In genomic region chr3R:8181412-8182108, dm6 we compare ENCODE assay signal across 1 fruit fly cellular context.
TF ChIP-seq lines count a peak whose summit lies in the region.

Gene grn (minus strand): TSS chr3R:8181444.

TF ChIP-seq in whole organism, embryonic, 481 proteins besides CTCF, POLR2A, EP300 and RAD21 (continued from another document and continues in another):
- TF ChIP-seq fd3F (GFP tag; optimal IDR thresholded peaks at IDR 0.05; lab: Kevin White, UChicago): no peak
- TF ChIP-seq CG10462 (GFP tag; optimal IDR thresholded peaks at IDR 0.05; lab: Kevin White, UChicago): no peak
- TF ChIP-seq Doc2 (GFP tag; IDR thresholded peaks at IDR 0.05; lab: Robert Waterston, UW): no peak
- TF ChIP-seq Trl (optimal IDR thresholded peaks at IDR 0.05; lab: Kevin White, UChicago): peak; percentile 61 to 62
- TF ChIP-seq Trl (GFP tag; optimal IDR thresholded peaks at IDR 0.05; lab: Kevin White, UChicago): peak; percentile 27
- TF ChIP-seq ttk (GFP tag; IDR thresholded peaks at IDR 0.05; lab: Robert Waterston, UW): no peak
- no peak for TF ChIP-seq CG8944 (GFP tag; optimal IDR thresholded peaks at IDR 0.05; lab: Kevin White, UChicago)
- no peak for TF ChIP-seq Bdp1 (GFP tag; optimal IDR thresholded peaks at IDR 0.05; lab: Kevin White, UChicago)
- no peak for TF ChIP-seq crp (GFP tag; optimal IDR thresholded peaks at IDR 0.05; lab: Kevin White, UChicago)
- TF ChIP-seq Mad (GFP tag; optimal IDR thresholded peaks at IDR 0.05; lab: Kevin White, UChicago): no peak
- TF ChIP-seq Mrtf (GFP tag; IDR thresholded peaks at IDR 0.05; lab: Robert Waterston, UW): no peak
- no peak for TF ChIP-seq pnt (GFP tag; optimal IDR thresholded peaks at IDR 0.05; lab: Kevin White, UChicago)
- TF ChIP-seq seq (GFP tag; IDR thresholded peaks at IDR 0.05; lab: Robert Waterston, UW): 0 out of 2 replicates have a peak, but pooled peaks have one; percentile 35
- TF ChIP-seq Six4 (GFP tag; optimal IDR thresholded peaks at IDR 0.05; lab: Kevin White, UChicago): no peak
- TF ChIP-seq maf-S (GFP tag; optimal IDR thresholded peaks at IDR 0.05; lab: Kevin White, UChicago): no peak
- TF ChIP-seq CoRest (tag; optimal IDR thresholded peaks at IDR 0.05; lab: Kevin White, UChicago): peak; percentile 90
- TF ChIP-seq fru (optimal IDR thresholded peaks at IDR 0.05; lab: Kevin White, UChicago): no peak
- no peak for TF ChIP-seq CG4328 (GFP tag; optimal IDR thresholded peaks at IDR 0.05; lab: Kevin White, UChicago)
- no peak for TF ChIP-seq pita (GFP tag; optimal IDR thresholded peaks at IDR 0.05; lab: Kevin White, UChicago)
- TF ChIP-seq CG1024 (GFP tag; IDR thresholded peaks at IDR 0.05; lab: Robert Waterston, UW): no peak
- TF ChIP-seq ftz-f1 (GFP tag; optimal IDR thresholded peaks at IDR 0.05; lab: Kevin White, UChicago): peak; percentile 8
- no peak for TF ChIP-seq z (GFP tag; IDR thresholded peaks at IDR 0.05; lab: Robert Waterston, UW)
- TF ChIP-seq HmgD (GFP tag; optimal IDR thresholded peaks at IDR 0.05; lab: Kevin White, UChicago): peak; percentile 99
- TF ChIP-seq CG1529 (GFP tag; optimal IDR thresholded peaks at IDR 0.05; lab: Kevin White, UChicago): no peak
- TF ChIP-seq Hr78 (GFP tag; optimal IDR thresholded peaks at IDR 0.05; lab: Kevin White, UChicago): no peak
- peak; percentile 27 for TF ChIP-seq mam (GFP tag; optimal IDR thresholded peaks at IDR 0.05; lab: Kevin White, UChicago)
- no peak for TF ChIP-seq CG12155 (GFP tag; optimal IDR thresholded peaks at IDR 0.05; lab: Kevin White, UChicago)
- no peak for TF ChIP-seq lov (optimal IDR thresholded peaks at IDR 0.05; lab: Kevin White, UChicago)
- TF ChIP-seq lov (GFP tag; IDR thresholded peaks at IDR 0.05; lab: Robert Waterston, UW): 0 out of 3 replicates have a peak, but pooled peaks have one; percentile 66
- peak; percentile 57 for TF ChIP-seq sug (tag; optimal IDR thresholded peaks at IDR 0.05; lab: Kevin White, UChicago)
- TF ChIP-seq Usf (GFP tag; optimal IDR thresholded peaks at IDR 0.05; lab: Kevin White, UChicago): no peak
- no peak for TF ChIP-seq CG9876 (GFP tag; optimal IDR thresholded peaks at IDR 0.05; lab: Kevin White, UChicago)
- TF ChIP-seq CG10654 (GFP tag; optimal IDR thresholded peaks at IDR 0.05; lab: Kevin White, UChicago): no peak
- no peak for TF ChIP-seq CG18476 (GFP tag; optimal IDR thresholded peaks at IDR 0.05; lab: Kevin White, UChicago)
- peak; percentile 38 for TF ChIP-seq CG2712 (tag; optimal IDR thresholded peaks at IDR 0.05; lab: Kevin White, UChicago)
- no peak for TF ChIP-seq psq (GFP tag; optimal IDR thresholded peaks at IDR 0.05; lab: Kevin White, UChicago)
- TF ChIP-seq lola (GFP tag; optimal IDR thresholded peaks at IDR 0.05; lab: Kevin White, UChicago): peak in 1 of 3 experiments; percentile 15
- no peak for TF ChIP-seq sc (optimal IDR thresholded peaks at IDR 0.05; lab: Kevin White, UChicago)
- TF ChIP-seq sc (GFP tag; optimal IDR thresholded peaks at IDR 0.05; lab: Kevin White, UChicago): no peak
- TF ChIP-seq oc (tag; optimal IDR thresholded peaks at IDR 0.05; lab: Kevin White, UChicago): peak; percentile 68
- TF ChIP-seq gt (GFP tag; IDR thresholded peaks at IDR 0.05; lab: Robert Waterston, UW): no peak
- TF ChIP-seq CG6175 (GFP tag; IDR thresholded peaks at IDR 0.05; lab: Robert Waterston, UW): no peak
- TF ChIP-seq dimm (GFP tag; IDR thresholded peaks at IDR 0.05; lab: Robert Waterston, UW): no peak
- TF ChIP-seq CG9609 (GFP tag; optimal IDR thresholded peaks at IDR 0.05; lab: Kevin White, UChicago): no peak
- peak; percentile 99 for TF ChIP-seq Nf-YC (tag; optimal IDR thresholded peaks at IDR 0.05; lab: Kevin White, UChicago)
- TF ChIP-seq tx (GFP tag; optimal IDR thresholded peaks at IDR 0.05; lab: Kevin White, UChicago): no peak
- TF ChIP-seq tin (GFP tag; optimal IDR thresholded peaks at IDR 0.05; lab: Kevin White, UChicago): no peak
- TF ChIP-seq bowl (GFP tag; IDR thresholded peaks at IDR 0.05; lab: Robert Waterston, UW): 0 out of 2 replicates have a peak, but pooled peaks have one; percentile 37
- no peak for TF ChIP-seq gcm2 (GFP tag; optimal IDR thresholded peaks at IDR 0.05; lab: Kevin White, UChicago)
- TF ChIP-seq H2.0 (GFP tag; IDR thresholded peaks at IDR 0.05; lab: Robert Waterston, UW): no peak
- TF ChIP-seq toy (GFP tag; IDR thresholded peaks at IDR 0.05; lab: Robert Waterston, UW): no peak
- TF ChIP-seq CG7987 (GFP tag; optimal IDR thresholded peaks at IDR 0.05; lab: Kevin White, UChicago): peak; percentile 33
- TF ChIP-seq CG5180 (GFP tag; optimal IDR thresholded peaks at IDR 0.05; lab: Kevin White, UChicago): peak; percentile 23
- TF ChIP-seq CG1602 (GFP tag; optimal IDR thresholded peaks at IDR 0.05; lab: Kevin White, UChicago): no peak
- peak; percentile 39 for TF ChIP-seq CG7372 (GFP tag; IDR thresholded peaks at IDR 0.05; lab: Robert Waterston, UW)
- no peak for TF ChIP-seq dati (GFP tag; IDR thresholded peaks at IDR 0.05; lab: Robert Waterston, UW)
- TF ChIP-seq Ets65A (GFP tag; lab: Kevin White, UChicago): peak; percentile 40
- TF ChIP-seq CG33213 (GFP tag; optimal IDR thresholded peaks at IDR 0.05; lab: Kevin White, UChicago): no peak
- no peak for TF ChIP-seq CG7839 (tag; optimal IDR thresholded peaks at IDR 0.05; lab: Kevin White, UChicago)
- TF ChIP-seq CG13775 (GFP tag; optimal IDR thresholded peaks at IDR 0.05; lab: Kevin White, UChicago): peak; percentile 23
- TF ChIP-seq CG8765 (GFP tag; IDR thresholded peaks at IDR 0.05; lab: Robert Waterston, UW): no peak
- TF ChIP-seq org-1 (GFP tag; optimal IDR thresholded peaks at IDR 0.05; lab: Kevin White, UChicago): no peak
- no peak for TF ChIP-seq sna (GFP tag; IDR thresholded peaks at IDR 0.05; lab: Robert Waterston, UW; ENCODE audit: partially characterized antibody)
- no peak for TF ChIP-seq MTF-1 (GFP tag; optimal IDR thresholded peaks at IDR 0.05; lab: Kevin White, UChicago; ENCODE audit: borderline replicate concordance)
- no peak for TF ChIP-seq Lhr (GFP tag; optimal IDR thresholded peaks at IDR 0.05; lab: Kevin White, UChicago)
- peak; percentile 93; the same call in 3 of the 4 replicates for TF ChIP-seq chinmo (GFP tag; IDR thresholded peaks at IDR 0.05; lab: Robert Waterston, UW; ENCODE audit: partially characterized antibody)
- TF ChIP-seq CG8924 (tag; optimal IDR thresholded peaks at IDR 0.05; lab: Kevin White, UChicago): peak; percentile 19
- TF ChIP-seq aop (GFP tag; IDR thresholded peaks at IDR 0.05; lab: Robert Waterston, UW): peak; percentile 3; the same call in 1 of the 2 replicates
- TF ChIP-seq sr (GFP tag; IDR thresholded peaks at IDR 0.05; lab: Robert Waterston, UW): 0 out of 3 replicates have a peak, but pooled peaks have one; percentile 15
- TF ChIP-seq Dref (GFP tag; IDR thresholded peaks at IDR 0.05; lab: Robert Waterston, UW): peak; percentile 39; the same call in 1 of the 2 replicates
- TF ChIP-seq CG6765 (GFP tag; optimal IDR thresholded peaks at IDR 0.05; lab: Kevin White, UChicago): no peak
- no peak for TF ChIP-seq Chrac-16 (GFP tag; optimal IDR thresholded peaks at IDR 0.05; lab: Kevin White, UChicago)
- peak; percentile 26 for TF ChIP-seq CG2202 (tag; optimal IDR thresholded peaks at IDR 0.05; lab: Kevin White, UChicago)
- peak; percentile 34 for TF ChIP-seq CG9727 (GFP tag; optimal IDR thresholded peaks at IDR 0.05; lab: Kevin White, UChicago)
- no peak for TF ChIP-seq ranshi (GFP tag; IDR thresholded peaks at IDR 0.05; lab: Robert Waterston, UW)
- TF ChIP-seq B-H1 (GFP tag; IDR thresholded peaks at IDR 0.05; lab: Robert Waterston, UW): no peak
- TF ChIP-seq ato (GFP tag; IDR thresholded peaks at IDR 0.05; lab: Robert Waterston, UW; ENCODE audit: partially characterized antibody): peak; percentile 55
- TF ChIP-seq CG3163 (GFP tag; optimal IDR thresholded peaks at IDR 0.05; lab: Kevin White, UChicago): peak; percentile 28
- no peak for TF ChIP-seq gem (tag; optimal IDR thresholded peaks at IDR 0.05; lab: Kevin White, UChicago)
- no peak for TF ChIP-seq CG30431 (GFP tag; optimal IDR thresholded peaks at IDR 0.05; lab: Kevin White, UChicago)
- peak; percentile 12 for TF ChIP-seq unpg (GFP tag; optimal IDR thresholded peaks at IDR 0.05; lab: Kevin White, UChicago)
- TF ChIP-seq al (GFP tag; IDR thresholded peaks at IDR 0.05; lab: Robert Waterston, UW): 0 out of 2 replicates have a peak, but pooled peaks have one; percentile 22
- TF ChIP-seq emc (GFP tag; optimal IDR thresholded peaks at IDR 0.05; lab: Kevin White, UChicago): no peak
- peak; percentile 11 for TF ChIP-seq pros (GFP tag; optimal IDR thresholded peaks at IDR 0.05; lab: Kevin White, UChicago)
- no peak for TF ChIP-seq CG17385 (GFP tag; optimal IDR thresholded peaks at IDR 0.05; lab: Kevin White, UChicago)
- no peak for TF ChIP-seq CG1647 (GFP tag; optimal IDR thresholded peaks at IDR 0.05; lab: Kevin White, UChicago)
- TF ChIP-seq Fer1 (GFP tag; optimal IDR thresholded peaks at IDR 0.05; lab: Kevin White, UChicago): no peak
- peak; percentile 100 for TF ChIP-seq cg (GFP tag; optimal IDR thresholded peaks at IDR 0.05; lab: Kevin White, UChicago)
- TF ChIP-seq CG17802 (tag; optimal IDR thresholded peaks at IDR 0.05; lab: Kevin White, UChicago): no peak
- peak; percentile 14 for TF ChIP-seq CG2116 (GFP tag; optimal IDR thresholded peaks at IDR 0.05; lab: Kevin White, UChicago)
- TF ChIP-seq NC2β (GFP tag; optimal IDR thresholded peaks at IDR 0.05; lab: Kevin White, UChicago): peak; percentile 27
- TF ChIP-seq Hey (tag; optimal IDR thresholded peaks at IDR 0.05; lab: Kevin White, UChicago): peak; percentile 33
- TF ChIP-seq stc (GFP tag; IDR thresholded peaks at IDR 0.05; lab: Robert Waterston, UW): 0 out of 2 replicates have a peak, but pooled peaks have one; percentile 32
- peak; percentile 42 for TF ChIP-seq zen (tag; optimal IDR thresholded peaks at IDR 0.05; lab: Kevin White, UChicago)
- no peak for TF ChIP-seq croc (GFP tag; conservative IDR thresholded peaks at IDR 0.05; lab: Robert Waterston, UW)
- TF ChIP-seq CG6654 (GFP tag; optimal IDR thresholded peaks at IDR 0.05; lab: Kevin White, UChicago): no peak
- no peak for TF ChIP-seq ATbp (GFP tag; optimal IDR thresholded peaks at IDR 0.05; lab: Kevin White, UChicago)
- TF ChIP-seq CG14050 (GFP tag; IDR thresholded peaks at IDR 0.05; lab: Robert Waterston, UW): no peak
- TF ChIP-seq Eip74EF (GFP tag; optimal IDR thresholded peaks at IDR 0.05; lab: Kevin White, UChicago): peak in 1 of 2 experiments; percentile 79
- TF ChIP-seq CG11560 (tag; IDR thresholded peaks at IDR 0.05; lab: Robert Waterston, UW): no peak
- peak in 1 of 2 experiments; percentile 67 for TF ChIP-seq chif (GFP tag; optimal IDR thresholded peaks at IDR 0.05; lab: Kevin White, UChicago)
- no peak for TF ChIP-seq CG18599 (GFP tag; optimal IDR thresholded peaks at IDR 0.05; lab: Kevin White, UChicago)
- TF ChIP-seq CG30020 (tag; optimal IDR thresholded peaks at IDR 0.05; lab: Kevin White, UChicago): no peak
- 0 out of 2 replicates have a peak, but pooled peaks have one; percentile 25 for TF ChIP-seq nerfin-2 (GFP tag; IDR thresholded peaks at IDR 0.05; lab: Robert Waterston, UW; ENCODE audit: partially characterized antibody)
- no peak for TF ChIP-seq da (GFP tag; optimal IDR thresholded peaks at IDR 0.05; lab: Kevin White, UChicago)
- peak; percentile 89 for TF ChIP-seq Med (GFP tag; lab: Kevin White, UChicago)
- TF ChIP-seq HHEX (GFP tag; optimal IDR thresholded peaks at IDR 0.05; lab: Kevin White, UChicago): peak; percentile 32
- no peak for TF ChIP-seq CG17612 (GFP tag; IDR thresholded peaks at IDR 0.05; lab: Robert Waterston, UW)
- no peak for TF ChIP-seq unc-4 (GFP tag; IDR thresholded peaks at IDR 0.05; lab: Robert Waterston, UW; ENCODE audit: partially characterized antibody)
- TF ChIP-seq Xrp1 (GFP tag; IDR thresholded peaks at IDR 0.05; lab: Robert Waterston, UW): no peak
- peak; percentile 52 for TF ChIP-seq mirr (GFP tag; optimal IDR thresholded peaks at IDR 0.05; lab: Kevin White, UChicago)
- no peak for TF ChIP-seq zfh2 (GFP tag; optimal IDR thresholded peaks at IDR 0.05; lab: Kevin White, UChicago)
- TF ChIP-seq crol (GFP tag; IDR thresholded peaks at IDR 0.05; lab: Robert Waterston, UW): peak; percentile 88
- TF ChIP-seq Mes4 (GFP tag; optimal IDR thresholded peaks at IDR 0.05; lab: Kevin White, UChicago): no peak
- TF ChIP-seq CG10147 (GFP tag; optimal IDR thresholded peaks at IDR 0.05; lab: Kevin White, UChicago): no peak
- no peak for TF ChIP-seq zen2 (GFP tag; IDR thresholded peaks at IDR 0.05; lab: Robert Waterston, UW; ENCODE audit: partially characterized antibody)
- TF ChIP-seq NFAT (GFP tag; IDR thresholded peaks at IDR 0.05; lab: Robert Waterston, UW): peak; percentile 49
- TF ChIP-seq grau (tag; optimal IDR thresholded peaks at IDR 0.05; lab: Kevin White, UChicago): peak; percentile 29
- TF ChIP-seq cwo (GFP tag; optimal IDR thresholded peaks at IDR 0.05; lab: Kevin White, UChicago): peak; percentile 21
- TF ChIP-seq ham (GFP tag; IDR thresholded peaks at IDR 0.05; lab: Robert Waterston, UW): no peak
- no peak for TF ChIP-seq CG34376 (GFP tag; optimal IDR thresholded peaks at IDR 0.05; lab: Kevin White, UChicago)
- TF ChIP-seq CG32767 (GFP tag; IDR thresholded peaks at IDR 0.05; lab: Robert Waterston, UW): peak; percentile 73
- TF ChIP-seq CG12071 (GFP tag; optimal IDR thresholded peaks at IDR 0.05; lab: Kevin White, UChicago): peak; percentile 33
- no peak for TF ChIP-seq CG12942 (GFP tag; optimal IDR thresholded peaks at IDR 0.05; lab: Kevin White, UChicago)
- no peak for TF ChIP-seq Hsf (GFP tag; optimal IDR thresholded peaks at IDR 0.05; lab: Kevin White, UChicago)
- TF ChIP-seq CG10543 (GFP tag; optimal IDR thresholded peaks at IDR 0.05; lab: Kevin White, UChicago): peak; percentile 75
- no peak for TF ChIP-seq CG4707 (GFP tag; optimal IDR thresholded peaks at IDR 0.05; lab: Kevin White, UChicago)
- no peak for TF ChIP-seq Oaz (GFP tag; IDR thresholded peaks at IDR 0.05; lab: Robert Waterston, UW)
- TF ChIP-seq Sry-β (GFP tag; optimal IDR thresholded peaks at IDR 0.05; lab: Kevin White, UChicago): no peak
- TF ChIP-seq CG7786 (GFP tag; optimal IDR thresholded peaks at IDR 0.05; lab: Kevin White, UChicago): no peak
- TF ChIP-seq CG2889 (GFP tag; IDR thresholded peaks at IDR 0.05; lab: Robert Waterston, UW): no peak
- TF ChIP-seq CG11247 (GFP tag; IDR thresholded peaks at IDR 0.05; lab: Robert Waterston, UW): no peak
- peak; percentile 41 for TF ChIP-seq gsb-n (tag; optimal IDR thresholded peaks at IDR 0.05; lab: Kevin White, UChicago)
- TF ChIP-seq CG10959 (GFP tag; IDR thresholded peaks at IDR 0.05; lab: Robert Waterston, UW): no peak
- no peak for TF ChIP-seq sima (GFP tag; optimal IDR thresholded peaks at IDR 0.05; lab: Kevin White, UChicago)
- no peak for TF ChIP-seq Dek (tag; optimal IDR thresholded peaks at IDR 0.05; lab: Kevin White, UChicago)
